Worm (Caenorhabditis elegans) whole organism, L1 larva: ENCODE data around the gene F41G3.5.

ENCODE experiments used
- blmp-1 ChIP-seq: fragments of 150-350 bp; optimal IDR thresholded peaks from 2 replicates; lab custom pipeline; 2014; ENCODE audit warnings: missing biosample characterization, missing genetic modification characterization
- ceh-63 ChIP-seq: fragments of 200-800 bp; sonication (Bioruptor generic); optimal IDR thresholded peaks from 2 replicates; lab custom pipeline; 2018; ENCODE audit warnings: mild to moderate bottlenecking, missing genetic modification characterization, missing compliant biosample characterization
- ceh-90 ChIP-seq: sonication (generic microtip); optimal IDR thresholded peaks from 2 replicates; lab custom pipeline; 2016; ENCODE audit warnings: missing genetic modification characterization, missing compliant biosample characterization
- grh-1 ChIP-seq: fragments of 200-800 bp; sonication (Bioruptor generic); IDR thresholded peaks from 2 replicates; pipeline ENCODE4 v1.3.6; 2022; ENCODE audit warnings: missing genetic modification reagents, missing genetic modification characterization, missing compliant biosample characterization
- irx-1 ChIP-seq: sonication (generic microtip); optimal IDR thresholded peaks from 2 replicates; lab custom pipeline; 2016; ENCODE audit warnings: missing genetic modification characterization, missing compliant biosample characterization
- rnt-1 ChIP-seq: sonication (generic microtip); optimal IDR thresholded peaks from 2 replicates; lab custom pipeline; 2016; ENCODE audit warnings: mild to moderate bottlenecking, missing genetic modification characterization, moderate library complexity, missing compliant biosample characterization
- snpc-4 ChIP-seq: fragments of 150-350 bp; optimal IDR thresholded peaks from 2 replicates; lab custom pipeline; 2014; ENCODE audit warnings: missing biosample characterization, missing genetic modification characterization
- sptf-1 ChIP-seq: fragments of 150-350 bp; optimal IDR thresholded peaks from 2 replicates; lab custom pipeline; 2014; ENCODE audit warnings: missing biosample characterization, missing genetic modification characterization
- ztf-11 ChIP-seq, 2 experiments: sonication (generic microtip); optimal IDR thresholded peaks; 2 replicates each; lab custom pipeline; 2016 to 2017; ENCODE audit warnings: missing genetic modification characterization in 2 of 2, missing biosample characterization in 1 of 2, missing compliant biosample characterization in 1 of 2

DNA sequence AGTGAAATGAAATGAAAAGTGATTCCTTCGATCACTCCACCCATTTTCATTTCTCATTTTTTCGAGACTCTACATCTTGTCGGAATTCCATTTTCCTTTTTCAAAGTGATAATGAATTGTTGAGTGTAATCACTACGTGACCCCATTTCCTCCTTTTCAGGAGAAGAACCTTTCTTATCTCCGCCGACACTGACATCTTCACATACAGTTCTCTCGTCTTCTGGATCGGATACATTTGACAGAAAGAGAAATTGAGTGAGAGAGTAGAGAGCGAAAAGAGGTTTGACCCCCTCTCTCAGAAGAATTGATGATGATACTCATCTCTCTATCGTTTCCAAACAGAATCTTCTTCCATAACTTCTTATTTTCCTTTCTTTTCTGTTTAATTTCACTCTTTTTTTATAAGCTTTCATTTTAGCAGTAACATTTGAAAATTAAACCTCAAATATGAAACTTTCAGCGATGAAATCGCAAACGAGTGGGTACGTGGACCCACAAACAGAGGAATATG is 32.6 kb upstream of the F41G3.5 start, which contains the start of gene dpy-2:
- TF ChIP-seq ztf-11 (tag; optimal IDR thresholded peaks at IDR 0.05; lab: Kevin White, UChicago), result no peak
- TF ChIP-seq rnt-1 (tag; lab: Kevin White, UChicago), result no peak
- TF ChIP-seq sptf-1 (tag; lab: Kevin White, UChicago), result no peak
- no peak for TF ChIP-seq grh-1 (GFP tag; lab: Robert Waterston, UW)
- no peak for TF ChIP-seq ceh-90 (tag; lab: Kevin White, UChicago)
- TF ChIP-seq ceh-63, result no peak
- TF ChIP-seq snpc-4 (tag; lab: Kevin White, UChicago), result no peak
- no peak for TF ChIP-seq irx-1 (tag; lab: Kevin White, UChicago)
- TF ChIP-seq blmp-1 (tag; lab: Kevin White, UChicago), result peak; percentile 99
